Worm (Caenorhabditis elegans) whole organism, early embryonic: ENCODE measurements around the gene smc-3.

Source experiments
- B0310.2 ChIP-seq: sonication (generic microtip); optimal IDR thresholded peaks from 2 replicates; lab custom pipeline; 2016; ENCODE audit warnings: mild to moderate bottlenecking, missing genetic modification characterization, missing compliant biosample characterization
- F13C5.2 ChIP-seq: sonication (generic microtip); optimal IDR thresholded peaks from 2 replicates; lab custom pipeline; 2017; ENCODE audit warnings: mild to moderate bottlenecking, missing genetic modification characterization, inconsistent platforms, missing compliant biosample characterization
- aly-1 ChIP-seq: sonication (generic microtip); optimal IDR thresholded peaks from 2 replicates; lab custom pipeline; 2016; ENCODE audit warnings: missing genetic modification characterization, missing compliant biosample characterization
- ama-1 ChIP-seq: fragments of 150-350 bp; optimal IDR thresholded peaks from 2 replicates; lab custom pipeline; 2014
- ceh-13 ChIP-seq: fragments of 200-800 bp; sonication (Bioruptor generic); optimal IDR thresholded peaks from 2 replicates; lab custom pipeline; 2018; ENCODE audit warnings: mild to moderate bottlenecking, missing genetic modification characterization, missing compliant biosample characterization
- ceh-36 ChIP-seq: sonication (generic microtip); optimal IDR thresholded peaks from 2 replicates; lab custom pipeline; 2016; ENCODE audit warnings: missing genetic modification characterization, inconsistent platforms, missing compliant biosample characterization
- ets-7 ChIP-seq: sonication (generic microtip); optimal IDR thresholded peaks from 2 replicates; lab custom pipeline; 2016; ENCODE audit warnings: missing genotype, missing genetic modification characterization, missing compliant biosample characterization
- flt-1 ChIP-seq: fragments of 200-800 bp; sonication (Bioruptor generic); IDR thresholded peaks from 2 replicates; pipeline ENCODE4 v1.3.6; 2022; ENCODE audit warnings: missing genetic modification characterization, missing compliant biosample characterization
- hmbx-1 ChIP-seq: sonication (generic microtip); optimal IDR thresholded peaks from 2 replicates; lab custom pipeline; 2016; ENCODE audit warnings: mild to moderate bottlenecking, missing genetic modification characterization, missing compliant biosample characterization
- hmg-4 ChIP-seq: fragments of 200-800 bp; sonication (Bioruptor generic); optimal IDR thresholded peaks from 2 replicates; lab custom pipeline; 2018; ENCODE audit warnings: mild to moderate bottlenecking, missing genetic modification characterization, missing compliant biosample characterization
- hnd-1 ChIP-seq: sonication (generic microtip); optimal IDR thresholded peaks from 2 replicates; lab custom pipeline; 2016; ENCODE audit warnings: missing genetic modification characterization, missing compliant biosample characterization
- pes-1 ChIP-seq: fragments of 200-800 bp; sonication (Bioruptor generic); IDR thresholded peaks from 2 replicates; pipeline ENCODE4 v1.3.6; 2022; ENCODE audit warnings: missing genetic modification reagents, missing genetic modification characterization, missing compliant biosample characterization
- scrt-1 ChIP-seq: fragments of 200-800 bp; sonication (Bioruptor generic); IDR thresholded peaks from 2 replicates; pipeline ENCODE4 v1.3.6; 2022; ENCODE audit warnings: missing genetic modification characterization, missing compliant biosample characterization
- sea-1 ChIP-seq: fragments of 200-800 bp; sonication (Bioruptor generic); conservative IDR thresholded peaks from 2 replicates; pipeline ENCODE4 v1.3.6; 2022; ENCODE audit warnings: missing genetic modification characterization, missing compliant biosample characterization
- tbx-11 ChIP-seq: fragments of 200-800 bp; sonication (Bioruptor generic); IDR thresholded peaks from 2 replicates; pipeline ENCODE4 v1.3.6; 2022; ENCODE audit warnings: missing genetic modification characterization, missing compliant biosample characterization
- tbx-37 ChIP-seq: fragments of 200-800 bp; sonication (Bioruptor generic); conservative IDR thresholded peaks from 2 replicates; pipeline ENCODE4 v1.3.6; 2022; ENCODE audit warnings: missing genetic modification reagents, missing genetic modification characterization, missing compliant biosample characterization
- tra-4 ChIP-seq: sonication (generic microtip); optimal IDR thresholded peaks from 2 replicates; lab custom pipeline; 2017; ENCODE audit warnings: missing genetic modification characterization, missing compliant biosample characterization

The smc-3 gene

DNA sequence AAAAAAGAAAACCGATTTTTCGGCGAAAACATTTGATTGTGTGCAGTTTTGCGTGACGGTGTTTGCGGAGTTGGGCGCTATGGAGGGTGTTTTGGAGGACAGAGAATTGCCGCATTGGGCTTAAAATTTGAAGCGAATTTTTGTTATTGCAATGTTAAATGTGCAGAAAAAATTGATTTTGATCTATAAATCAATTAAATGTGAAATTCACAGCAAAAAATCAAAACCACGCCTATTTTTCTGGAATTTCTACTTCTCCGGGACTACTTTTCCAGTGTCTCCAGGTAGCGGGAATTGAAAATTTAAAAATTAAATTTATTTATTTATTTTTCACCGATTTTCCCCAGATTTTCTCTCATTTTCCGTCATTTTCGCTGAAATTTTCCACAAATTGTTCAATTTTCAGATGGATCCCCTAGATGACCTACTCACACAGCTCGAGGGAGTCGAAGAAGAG, 26.5 kb downstream of the smc-3 start, which contains the start of gene mcm-10:
Gene mcm-10, plus strand, starts transcription at position 407 of the 457 bp plus-strand sequence.
- TF ChIP-seq aly-1 (tag; lab: Kevin White, UChicago) (no peak), ama-1 (lab: Kevin White, UChicago) (no peak), hnd-1 (peak; percentile 15), B0310.2 (peak; percentile 37), hmg-4 (GFP tag; lab: Kevin White, UChicago) (no peak), ets-7 (peak; percentile 64), tra-4 (tag; lab: Kevin White, UChicago) (peak; percentile 35), pes-1 (GFP tag; lab: Robert Waterston, UW) (peak; percentile 59), tbx-37 (GFP tag; lab: Robert Waterston, UW) (peak; percentile 50; the same call in 1 of the 2 replicates), ceh-36 (tag; lab: Kevin White, UChicago) (no peak), hmbx-1 (tag; lab: Kevin White, UChicago) (no peak), flt-1 (peak; percentile 36; the same call in 1 of the 2 replicates), sea-1 (no peak), scrt-1 (GFP tag; lab: Robert Waterston, UW) (no peak), F13C5.2 (peak; percentile 85), tbx-11 (GFP tag; lab: Robert Waterston, UW) (no peak), ceh-13 (GFP tag; lab: Kevin White, UChicago) (peak; percentile 37)

DNA sequence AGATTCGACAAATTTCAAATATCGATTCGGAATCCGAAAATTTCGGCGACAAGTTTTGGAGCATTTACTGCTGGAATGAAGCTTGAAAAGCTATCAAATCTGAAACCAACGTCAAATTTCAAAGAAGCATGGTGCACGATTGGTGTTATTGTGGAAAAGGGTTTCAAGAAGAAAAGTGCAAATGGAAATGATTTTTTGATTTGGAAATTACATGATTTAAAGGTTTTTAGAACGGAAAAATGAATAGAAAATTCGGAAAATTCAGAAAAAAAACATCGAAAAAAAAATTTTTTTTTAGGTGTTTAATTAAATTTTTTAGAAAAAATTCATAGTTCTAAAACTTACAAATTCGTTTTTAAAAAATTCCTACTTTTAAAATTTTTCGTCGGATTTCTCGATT, 27.4 kb downstream of the smc-3 start, which contains the start of gene teg-1:
Gene teg-1, minus strand, starts transcription at position 101 of the 400 bp plus-strand sequence.
- no peak for TF ChIP-seq aly-1 (tag; lab: Kevin White, UChicago)
- TF ChIP-seq ceh-13 (GFP tag; lab: Kevin White, UChicago) = no peak
- TF ChIP-seq sea-1 = no peak
- no peak for TF ChIP-seq flt-1
- no peak for TF ChIP-seq hmg-4 (GFP tag; lab: Kevin White, UChicago)

DNA sequence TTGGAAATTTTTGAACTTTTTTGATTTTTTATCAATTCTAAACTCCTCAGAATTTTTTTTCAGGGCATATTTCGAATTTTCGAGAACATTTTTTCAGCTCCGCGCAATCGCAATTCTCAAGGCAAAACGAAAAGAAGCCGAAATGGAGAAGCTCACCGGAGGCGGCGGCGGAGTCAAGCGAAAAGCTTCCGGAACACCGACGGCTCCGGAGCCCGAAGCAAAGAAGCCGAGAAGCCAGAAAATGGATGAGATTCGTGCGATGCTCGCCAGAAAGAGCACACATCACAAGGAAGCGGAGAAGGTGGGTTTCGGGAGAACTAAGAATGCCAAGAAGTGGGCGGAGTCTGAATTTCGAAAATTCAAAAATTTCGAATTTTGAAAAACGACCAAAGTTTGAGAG, 33.4 kb downstream of the smc-3 start:
- TF ChIP-seq scrt-1 (GFP tag; lab: Robert Waterston, UW) (no peak), tbx-37 (GFP tag; lab: Robert Waterston, UW) (no peak), hnd-1 (no peak), sea-1 (no peak), flt-1 (no peak), tbx-11 (GFP tag; lab: Robert Waterston, UW) (no peak), tra-4 (tag; lab: Kevin White, UChicago) (no peak), ets-7 (no peak), ama-1 (lab: Kevin White, UChicago) (no peak), F13C5.2 (no peak), aly-1 (tag; lab: Kevin White, UChicago) (no peak), B0310.2 (no peak), pes-1 (GFP tag; lab: Robert Waterston, UW) (no peak), hmbx-1 (tag; lab: Kevin White, UChicago) (no peak), ceh-36 (tag; lab: Kevin White, UChicago) (no peak), ceh-13 (GFP tag; lab: Kevin White, UChicago) (no peak), hmg-4 (GFP tag; lab: Kevin White, UChicago) (no peak)

DNA sequence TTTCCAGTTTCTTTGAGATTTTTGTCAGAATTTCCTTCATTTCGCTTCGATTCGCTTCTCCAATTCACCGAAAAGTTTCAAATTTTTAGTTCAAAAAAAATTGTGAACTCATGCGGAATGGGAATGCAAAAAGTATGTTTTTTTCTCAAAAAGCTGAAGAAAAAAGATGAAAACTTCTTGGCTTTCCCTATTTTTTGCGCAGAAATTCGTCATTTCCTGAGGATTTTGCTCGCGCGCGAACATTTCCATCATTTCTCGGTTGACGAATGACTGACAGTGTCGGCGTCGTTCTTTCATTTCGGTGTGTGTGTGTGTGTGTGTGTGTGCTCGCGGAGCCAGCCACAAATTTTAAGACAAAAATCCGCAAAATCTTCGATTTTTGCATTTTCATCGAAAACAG, 41.6 kb downstream of the smc-3 start:
- no peak for TF ChIP-seq tbx-11 (GFP tag; lab: Robert Waterston, UW)
- no peak for TF ChIP-seq hmbx-1 (tag; lab: Kevin White, UChicago)
- TF ChIP-seq tra-4 (tag; lab: Kevin White, UChicago) = no peak
- TF ChIP-seq tbx-37 (GFP tag; lab: Robert Waterston, UW) = no peak
- TF ChIP-seq aly-1 (tag; lab: Kevin White, UChicago) = no peak
- TF ChIP-seq ama-1 (lab: Kevin White, UChicago) = no peak
- TF ChIP-seq B0310.2 = no peak
- TF ChIP-seq scrt-1 (GFP tag; lab: Robert Waterston, UW) = no peak
- TF ChIP-seq flt-1 = no peak
- TF ChIP-seq sea-1 = no peak
- no peak for TF ChIP-seq F13C5.2
- no peak for TF ChIP-seq hnd-1
- no peak for TF ChIP-seq ceh-36 (tag; lab: Kevin White, UChicago)
- no peak for TF ChIP-seq ceh-13 (GFP tag; lab: Kevin White, UChicago)
- no peak for TF ChIP-seq pes-1 (GFP tag; lab: Robert Waterston, UW)
- TF ChIP-seq hmg-4 (GFP tag; lab: Kevin White, UChicago) = no peak
- TF ChIP-seq ets-7 = no peak

DNA sequence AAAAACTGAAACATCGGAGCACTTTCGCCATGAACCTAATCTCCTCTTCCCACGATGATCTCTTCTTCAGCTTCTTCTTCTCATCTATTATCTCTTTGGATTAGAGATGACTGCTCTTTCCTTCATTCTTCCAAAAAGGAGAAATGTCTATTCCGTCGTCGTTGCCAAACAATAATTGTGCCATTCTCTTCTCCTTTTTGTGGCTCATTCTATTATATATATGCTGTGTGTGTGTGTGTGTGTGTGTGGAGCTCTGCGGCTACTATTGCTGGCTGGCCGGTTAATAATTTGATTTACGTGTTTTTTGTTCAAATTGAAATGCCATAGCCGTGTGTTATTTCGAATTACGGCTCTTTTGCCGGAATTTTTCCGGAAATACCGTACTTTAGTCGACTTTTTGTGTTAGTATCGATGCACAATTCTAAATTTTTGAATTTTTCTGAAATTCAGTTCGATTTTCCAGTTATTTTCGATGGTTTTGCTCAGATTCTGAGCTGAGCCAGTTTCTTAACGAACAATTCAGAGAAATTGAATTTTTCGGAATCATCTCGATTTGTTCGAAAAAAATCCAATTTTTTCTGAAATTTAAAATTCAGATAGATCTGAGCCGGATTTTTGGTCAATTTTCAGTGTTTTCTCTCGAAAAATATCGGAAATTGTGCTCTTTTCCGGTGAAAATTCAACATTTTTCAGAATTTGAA, 42.5 kb downstream of the smc-3 start, which contains the start of gene T28D6.5:
Gene T28D6.5, plus strand, starts transcription at position 651 of the 701 bp plus-strand sequence.
- TF ChIP-seq aly-1 (tag; lab: Kevin White, UChicago) (no peak), B0310.2 (no peak), tbx-37 (GFP tag; lab: Robert Waterston, UW) (no peak), tra-4 (tag; lab: Kevin White, UChicago) (no peak), pes-1 (GFP tag; lab: Robert Waterston, UW) (no peak), sea-1 (no peak), flt-1 (no peak), F13C5.2 (no peak), ama-1 (lab: Kevin White, UChicago) (no peak), hmbx-1 (tag; lab: Kevin White, UChicago) (no peak), hmg-4 (GFP tag; lab: Kevin White, UChicago) (no peak), ceh-36 (tag; lab: Kevin White, UChicago) (no peak)

DNA sequence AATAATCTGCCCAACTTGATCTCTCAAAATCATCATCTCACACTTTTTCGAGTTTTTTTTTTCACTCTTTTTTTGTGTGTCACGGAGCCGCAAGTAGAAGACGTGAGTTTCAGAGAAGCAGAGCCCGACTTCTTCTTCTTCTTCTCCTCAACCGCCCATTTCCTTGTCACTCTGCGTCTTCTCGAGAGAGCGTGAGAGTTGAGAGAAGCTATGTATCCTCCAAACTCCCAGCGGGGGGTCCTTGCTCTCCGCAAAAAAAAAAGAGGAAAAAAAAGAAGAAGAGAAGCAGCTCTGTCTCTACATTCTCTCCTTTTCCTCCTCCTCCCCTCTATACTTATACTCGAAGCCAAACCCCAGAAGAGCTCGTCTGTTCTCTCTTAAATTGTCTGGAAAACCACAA, 43.6 kb downstream of the smc-3 start:
- TF ChIP-seq tra-4 (tag; lab: Kevin White, UChicago) (no peak), scrt-1 (GFP tag; lab: Robert Waterston, UW) (no peak), ets-7 (no peak), aly-1 (tag; lab: Kevin White, UChicago) (no peak), hmbx-1 (tag; lab: Kevin White, UChicago) (no peak), sea-1 (no peak), ceh-13 (GFP tag; lab: Kevin White, UChicago) (no peak), pes-1 (GFP tag; lab: Robert Waterston, UW) (no peak), tbx-37 (GFP tag; lab: Robert Waterston, UW) (no peak), hnd-1 (no peak), F13C5.2 (no peak), ama-1 (lab: Kevin White, UChicago) (no peak)
